Fruit fly (Drosophila melanogaster) whole organism, embryonic: ENCODE results near the gene CG13086.
A peak's percentile ranks its signal among the peaks of the same experiment; 100 is the strongest.

Experiments used
- Ada2b ChIP-seq: fragments of 200-800 bp; sonication (Bioruptor generic); IDR thresholded peaks from 2 replicates; pipeline ENCODE4 v1.3.6; 2022; ENCODE audit warnings: missing biosample characterization, missing genetic modification characterization
- Blimp-1 ChIP-seq: fragments of 200-800 bp; sonication (Bioruptor generic); optimal IDR thresholded peaks from 3 replicates; lab custom pipeline; 2018; ENCODE audit warnings: missing biosample characterization, missing genetic modification characterization, mild to moderate bottlenecking, moderate library complexity, missing genetic modification reagents
- CG10274 ChIP-seq: fragments of 200-800 bp; sonication (Bioruptor generic); optimal IDR thresholded peaks from 3 replicates; lab custom pipeline; 2017; ENCODE audit warnings: missing biosample characterization, mild to moderate bottlenecking, missing genetic modification characterization
- CG10366 ChIP-seq: fragments of 200-800 bp; sonication (Bioruptor generic); IDR thresholded peaks from 2 replicates; pipeline ENCODE4 v1.3.6; 2022; ENCODE audit warnings: missing biosample characterization, missing genetic modification characterization
- CG10565 ChIP-seq: fragments of 200-800 bp; sonication (Bioruptor generic); optimal IDR thresholded peaks from 3 replicates; lab custom pipeline; 2016; ENCODE audit warnings: missing biosample characterization, mild to moderate bottlenecking, missing genetic modification characterization
- CG11398 ChIP-seq: fragments of 200-800 bp; sonication (Bioruptor generic); optimal IDR thresholded peaks from 2 replicates; lab custom pipeline; 2016; ENCODE audit warnings: missing biosample characterization, missing genetic modification characterization
- CG11456 ChIP-seq: fragments of 200-800 bp; sonication (Bioruptor generic); IDR thresholded peaks from 3 replicates; pipeline ENCODE4 v1.3.6; 2022; ENCODE audit warnings: missing biosample characterization, missing genetic modification characterization
- CG11723 ChIP-seq: fragments of 200-800 bp; sonication (Bioruptor generic); optimal IDR thresholded peaks from 2 replicates; lab custom pipeline; 2017; ENCODE audit warnings: missing biosample characterization, mild to moderate bottlenecking, missing genetic modification characterization
- CG13775 ChIP-seq: fragments of 200-800 bp; sonication (Bioruptor generic); optimal IDR thresholded peaks from 3 replicates; lab custom pipeline; 2017; ENCODE audit warnings: missing biosample characterization, mild to moderate bottlenecking, missing genetic modification characterization
- CG1647 ChIP-seq: fragments of 200-800 bp; sonication (Bioruptor generic); optimal IDR thresholded peaks from 3 replicates; lab custom pipeline; 2016; ENCODE audit warnings: missing biosample characterization, missing genetic modification characterization
- CG17829 ChIP-seq: fragments of 200-800 bp; optimal IDR thresholded peaks from 2 replicates; lab custom pipeline; 2019; ENCODE audit warnings: missing biosample characterization, mild to moderate bottlenecking, missing genetic modification characterization, moderate library complexity
- CG18599 ChIP-seq: fragments of 200-800 bp; sonication (Bioruptor generic); optimal IDR thresholded peaks from 3 replicates; lab custom pipeline; 2017; ENCODE audit warnings: missing biosample characterization, missing genetic modification characterization, mild to moderate bottlenecking, moderate library complexity, missing genetic modification reagents
- CG33557 ChIP-seq: fragments of 200-800 bp; sonication (Bioruptor generic); optimal IDR thresholded peaks from 2 replicates; lab custom pipeline; 2019; ENCODE audit warnings: missing biosample characterization, mild to moderate bottlenecking, missing genetic modification characterization, moderate library complexity
- CG42726 ChIP-seq: fragments of 200-800 bp; sonication (Bioruptor generic); IDR thresholded peaks from 2 replicates; pipeline ENCODE4 v1.3.6; 2022; ENCODE audit warnings: missing biosample characterization, missing genetic modification characterization; ENCODE audit not compliant: partially characterized antibody
- CG4360 ChIP-seq: fragments of 200-800 bp; sonication (Bioruptor generic); IDR thresholded peaks from 2 replicates; pipeline ENCODE4 v1.3.6; 2022; ENCODE audit warnings: missing biosample characterization, missing genetic modification characterization
- CG4617 ChIP-seq: fragments of 200-800 bp; sonication (Bioruptor generic); optimal IDR thresholded peaks from 3 replicates; lab custom pipeline; 2016; ENCODE audit warnings: missing biosample characterization, missing genetic modification characterization, borderline replicate concordance
- CG7357 ChIP-seq: fragments of 200-800 bp; sonication (Bioruptor generic); IDR thresholded peaks from 3 replicates; pipeline ENCODE4 v1.3.6; 2022; ENCODE audit warnings: missing biosample characterization, missing genetic modification characterization
- CG7987 ChIP-seq: fragments of 200-800 bp; sonication (Bioruptor generic); optimal IDR thresholded peaks from 2 replicates; lab custom pipeline; 2018; ENCODE audit warnings: missing biosample characterization, mild to moderate bottlenecking, missing genetic modification characterization, moderate library complexity
- CG8281 ChIP-seq: fragments of 200-800 bp; sonication (Bioruptor generic); optimal IDR thresholded peaks from 2 replicates; lab custom pipeline; 2018; ENCODE audit warnings: missing biosample characterization, mild to moderate bottlenecking, missing genetic modification characterization, moderate library complexity
- CG9876 ChIP-seq: fragments of 200-800 bp; sonication (Bioruptor generic); optimal IDR thresholded peaks from 2 replicates; lab custom pipeline; 2016; ENCODE audit warnings: missing biosample characterization, missing genetic modification characterization
- CoRest ChIP-seq: fragments of 200-800 bp; sonication (Bioruptor generic); optimal IDR thresholded peaks from 3 replicates; lab custom pipeline; 2018; ENCODE audit warnings: missing biosample characterization, mild to moderate bottlenecking, missing genetic modification characterization, moderate library complexity
- Dek ChIP-seq: fragments of 200-800 bp; sonication (Bioruptor generic); optimal IDR thresholded peaks from 3 replicates; lab custom pipeline; 2019; ENCODE audit warnings: missing biosample characterization, mild to moderate bottlenecking, missing genetic modification characterization, moderate library complexity
- Dip2 ChIP-seq: fragments of 200-800 bp; sonication (Bioruptor generic); IDR thresholded peaks from 2 replicates; pipeline ENCODE4 v1.3.6; 2022; ENCODE audit warnings: missing biosample characterization, missing genetic modification characterization
- Hr3 ChIP-seq: fragments of 200-800 bp; sonication (Bioruptor generic); optimal IDR thresholded peaks from 3 replicates; lab custom pipeline; 2016; ENCODE audit warnings: missing biosample characterization, missing genetic modification characterization
- Hr51 ChIP-seq, 2 experiments: fragments of 200-800 bp; sonication (Bioruptor generic); optimal IDR thresholded peaks; 2 replicates in 1 of 2; 3 replicates in 1 of 2; lab custom pipeline; 2016 to 2018; ENCODE audit warnings: missing biosample characterization in 2 of 2, missing genetic modification characterization in 2 of 2, mild to moderate bottlenecking in 1 of 2, moderate library complexity in 1 of 2
- Lpt ChIP-seq: fragments of >200 bp; optimal IDR thresholded peaks from 2 replicates; lab custom pipeline; 2018; ENCODE audit warnings: missing biosample characterization, missing genetic modification characterization
- Opbp ChIP-seq: fragments of 200-800 bp; sonication (Bioruptor generic); IDR thresholded peaks from 3 replicates; pipeline ENCODE4 v1.3.6; 2022; ENCODE audit warnings: missing biosample characterization, missing genetic modification characterization; ENCODE audit not compliant: partially characterized antibody
- Scr ChIP-seq: fragments of 200-800 bp; sonication (Bioruptor generic); IDR thresholded peaks from 2 replicates; pipeline ENCODE4 v1.3.6; 2022; ENCODE audit warnings: missing biosample characterization, missing genetic modification characterization; ENCODE audit not compliant: partially characterized antibody
- Stat92E ChIP-seq, 3 experiments: fragments of >200 bp in 2 of 3; fragments of 200-800 bp in 1 of 3; sonication (Bioruptor generic) in 1 of 3; optimal IDR thresholded peaks; 2 replicates each; lab custom pipeline; 2017 to 2019; ENCODE audit warnings: missing biosample characterization in 3 of 3, missing genetic modification characterization in 3 of 3, mild to moderate bottlenecking in 1 of 3, moderate library complexity in 1 of 3
- Xbp1 ChIP-seq: fragments of 200-800 bp; sonication (Bioruptor generic); optimal IDR thresholded peaks from 3 replicates; lab custom pipeline; 2016; ENCODE audit warnings: missing biosample characterization, mild to moderate bottlenecking, missing genetic modification characterization
- bab2 ChIP-seq: fragments of 200-800 bp; sonication (Bioruptor generic); optimal IDR thresholded peaks from 2 replicates; lab custom pipeline; 2016; ENCODE audit warnings: missing biosample characterization, missing genetic modification characterization
- bigmax ChIP-seq: fragments of 200-800 bp; sonication (Bioruptor generic); optimal IDR thresholded peaks from 2 replicates; lab custom pipeline; 2018; ENCODE audit warnings: missing biosample characterization, mild to moderate bottlenecking, missing genetic modification characterization
- bowl ChIP-seq: fragments of 200-800 bp; sonication (Bioruptor generic); IDR thresholded peaks from 2 replicates; pipeline ENCODE4 v1.3.6; 2022; ENCODE audit warnings: missing biosample characterization, missing genetic modification characterization
- cas ChIP-seq: fragments of 200-800 bp; sonication (Bioruptor generic); IDR thresholded peaks from 2 replicates; pipeline ENCODE4 v1.3.6; 2022; ENCODE audit warnings: missing biosample characterization, missing genetic modification characterization
- chinmo ChIP-seq: fragments of 200-800 bp; sonication (Bioruptor generic); IDR thresholded peaks from 4 replicates; pipeline ENCODE4 v1.3.6; 2022; ENCODE audit warnings: missing biosample characterization, missing genetic modification characterization; ENCODE audit not compliant: partially characterized antibody
- chn ChIP-seq: fragments of 200-800 bp; sonication (Bioruptor generic); optimal IDR thresholded peaks from 2 replicates; lab custom pipeline; 2016; ENCODE audit warnings: missing biosample characterization, missing genetic modification characterization
- eve ChIP-seq, 2 experiments: fragments of >200 bp; optimal IDR thresholded peaks; 2 replicates each; lab custom pipeline; 2017; ENCODE audit warnings: missing biosample characterization in 2 of 2, missing genetic modification characterization in 2 of 2
- exex ChIP-seq: fragments of 200-800 bp; sonication (Bioruptor generic); optimal IDR thresholded peaks from 4 replicates; lab custom pipeline; 2018; ENCODE audit warnings: missing biosample characterization, mild to moderate bottlenecking, missing genetic modification characterization, moderate library complexity
- gsb ChIP-seq: fragments of 200-800 bp; sonication (Bioruptor generic); IDR thresholded peaks from 2 replicates; pipeline ENCODE4 v1.3.6; 2022; ENCODE audit warnings: missing biosample characterization, missing genetic modification characterization
- lilli ChIP-seq: fragments of 200-800 bp; sonication (Bioruptor generic); optimal IDR thresholded peaks from 3 replicates; lab custom pipeline; 2016; ENCODE audit warnings: missing biosample characterization, missing genetic modification characterization
- lmd ChIP-seq: fragments of 200-800 bp; sonication (Bioruptor generic); IDR thresholded peaks from 2 replicates; pipeline ENCODE4 v1.3.6; 2022; ENCODE audit warnings: missing biosample characterization, missing genetic modification characterization
- nau ChIP-seq: fragments of 200-800 bp; sonication (Bioruptor generic); optimal IDR thresholded peaks from 3 replicates; lab custom pipeline; 2017; ENCODE audit warnings: missing biosample characterization, mild to moderate bottlenecking, missing genetic modification characterization, missing genetic modification reagents
- oc ChIP-seq: fragments of 200-800 bp; sonication (Bioruptor generic); optimal IDR thresholded peaks from 2 replicates; lab custom pipeline; 2018; ENCODE audit warnings: missing biosample characterization, mild to moderate bottlenecking, missing genetic modification characterization, moderate library complexity
- odd ChIP-seq: fragments of 200-800 bp; sonication (Bioruptor generic); optimal IDR thresholded peaks from 2 replicates; lab custom pipeline; 2017; ENCODE audit warnings: missing biosample characterization, mild to moderate bottlenecking, missing genetic modification characterization
- pfk ChIP-seq: fragments of 200-800 bp; sonication (Bioruptor generic); optimal IDR thresholded peaks from 2 replicates; lab custom pipeline; 2018; ENCODE audit warnings: missing biosample characterization, mild to moderate bottlenecking, missing genetic modification characterization, moderate library complexity
- scrt ChIP-seq: fragments of 200-800 bp; sonication (Bioruptor generic); optimal IDR thresholded peaks from 2 replicates; lab custom pipeline; 2018; ENCODE audit warnings: missing biosample characterization, mild to moderate bottlenecking, missing genetic modification characterization, moderate library complexity
- sens ChIP-seq: fragments of 200-800 bp; sonication (Bioruptor generic); peaks from one replicate; lab custom pipeline; 2016; ENCODE audit warnings: missing biosample characterization, missing genetic modification characterization
- sob ChIP-seq: fragments of 200-800 bp; sonication (Bioruptor generic); IDR thresholded peaks from 2 replicates; pipeline ENCODE4 v1.3.6; 2022; ENCODE audit warnings: missing biosample characterization, missing genetic modification characterization
- trem ChIP-seq: fragments of 200-800 bp; optimal IDR thresholded peaks from 3 replicates; lab custom pipeline; 2019; ENCODE audit warnings: missing biosample characterization, mild to moderate bottlenecking, missing genetic modification characterization, moderate library complexity
- twi ChIP-seq: fragments of 200-800 bp; optimal IDR thresholded peaks from 2 replicates; lab custom pipeline; 2019; ENCODE audit warnings: missing biosample characterization, mild to moderate bottlenecking, missing genetic modification characterization, moderate library complexity
- usp ChIP-seq: fragments of >200 bp; optimal IDR thresholded peaks from 2 replicates; lab custom pipeline; 2017; ENCODE audit warnings: missing biosample characterization, missing genetic modification characterization
- zfh2 ChIP-seq: fragments of 200-800 bp; sonication (Bioruptor generic); optimal IDR thresholded peaks from 2 replicates; lab custom pipeline; 2016; ENCODE audit warnings: missing biosample characterization, missing genetic modification characterization

Gene CG13086

DNA sequence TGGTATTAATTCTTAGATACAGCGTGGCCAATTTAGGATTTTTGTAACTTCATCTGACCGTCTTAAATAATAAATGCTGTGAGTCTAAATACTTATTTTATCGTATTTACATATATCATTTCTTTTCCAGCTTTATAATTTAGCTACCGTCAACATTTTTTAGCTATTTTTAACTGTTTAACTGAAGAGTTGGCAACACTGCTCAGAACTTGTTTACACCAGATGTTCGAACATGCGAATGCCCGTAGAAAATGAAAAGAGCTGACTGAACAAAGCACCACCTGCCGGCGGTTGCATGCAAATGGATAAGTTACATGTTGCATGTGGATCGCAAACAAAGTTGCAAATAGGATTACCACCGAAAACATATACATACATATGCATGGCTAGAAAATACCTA, 645 bp upstream of the CG13086 start (continued):
- TF ChIP-seq Hr51 (GFP tag; optimal IDR thresholded peaks at IDR 0.05; lab: Kevin White, UChicago) = peak in 1 of 2 experiments; percentile 9
- peak; percentile 6 for TF ChIP-seq trem (tag; lab: Kevin White, UChicago)
- no peak for TF ChIP-seq bab2 (GFP tag; lab: Kevin White, UChicago)
- TF ChIP-seq sens (GFP tag; lab: Kevin White, UChicago) = peak; percentile 72
- TF ChIP-seq CG11723 (GFP tag; lab: Kevin White, UChicago) = no peak
- TF ChIP-seq CG33557 (GFP tag; lab: Kevin White, UChicago) = peak; percentile 36
- TF ChIP-seq Dip2 (GFP tag; lab: Robert Waterston, UW) = no peak
- peak; percentile 29 for TF ChIP-seq Xbp1
- peak; percentile 16 for TF ChIP-seq Hr3 (GFP tag; lab: Kevin White, UChicago)
- no peak for TF ChIP-seq bigmax (GFP tag; lab: Kevin White, UChicago)
- peak; percentile 49 for TF ChIP-seq scrt (GFP tag; lab: Kevin White, UChicago)
- TF ChIP-seq Stat92E (GFP tag; optimal IDR thresholded peaks at IDR 0.05; lab: Kevin White, UChicago) = no peak
- TF ChIP-seq Opbp (GFP tag; lab: Robert Waterston, UW) = no peak
- TF ChIP-seq odd (GFP tag; lab: Kevin White, UChicago) = no peak
- TF ChIP-seq oc (tag; lab: Kevin White, UChicago) = peak; percentile 74
- peak; percentile 64 for TF ChIP-seq twi (tag; lab: Kevin White, UChicago)
- TF ChIP-seq pfk = no peak
- no peak for TF ChIP-seq CG1647 (GFP tag; lab: Kevin White, UChicago)
- no peak for TF ChIP-seq CG13775
- no peak for TF ChIP-seq CG18599 (GFP tag; lab: Kevin White, UChicago)
- TF ChIP-seq Lpt (GFP tag; lab: Kevin White, UChicago) = no peak
- TF ChIP-seq CG4617 (GFP tag; lab: Kevin White, UChicago) = no peak
- TF ChIP-seq CG10274 = no peak
- no peak for TF ChIP-seq CG7987 (GFP tag; lab: Kevin White, UChicago)
- peak in 1 of 2 experiments; percentile 65 for TF ChIP-seq eve (GFP tag; optimal IDR thresholded peaks at IDR 0.05; lab: Kevin White, UChicago)
- TF ChIP-seq lilli (GFP tag; lab: Kevin White, UChicago) = peak; percentile 25
- no peak for TF ChIP-seq CG4360
- no peak for TF ChIP-seq nau
- TF ChIP-seq CG10366 (GFP tag; lab: Robert Waterston, UW) = no peak

- TF ChIP-seq cas (GFP tag; lab: Robert Waterston, UW) (no peak), CG9876 (GFP tag; lab: Kevin White, UChicago) (no peak), gsb (GFP tag; lab: Robert Waterston, UW) (no peak), bowl (GFP tag; lab: Robert Waterston, UW) (no peak), chn (GFP tag; lab: Kevin White, UChicago) (no peak), CG11456 (GFP tag; lab: Robert Waterston, UW) (no peak), CG17829 (no peak), lmd (GFP tag; lab: Robert Waterston, UW) (no peak), Dek (tag; lab: Kevin White, UChicago) (no peak), CG7357 (0 out of 3 replicates have a peak, but pooled peaks have one; percentile 27), CG11398 (GFP tag; lab: Kevin White, UChicago) (no peak), exex (no peak), Ada2b (GFP tag; lab: Robert Waterston, UW) (no peak), usp (GFP tag; lab: Kevin White, UChicago) (no peak), CG42726 (GFP tag; lab: Robert Waterston, UW) (no peak), Blimp-1 (peak; percentile 23), Scr (GFP tag; lab: Robert Waterston, UW) (no peak), CoRest (tag; lab: Kevin White, UChicago) (peak; percentile 31), CG10565 (no peak), CG8281 (tag; lab: Kevin White, UChicago) (no peak), chinmo (GFP tag; lab: Robert Waterston, UW) (no peak), sob (GFP tag; lab: Robert Waterston, UW) (no peak), zfh2 (no peak)
These were observed 447 bp downstream of the CG13086 start for dm6 chr2L:19364622-19365021.
